Worm (Caenorhabditis elegans) whole organism, L1 larva: ENCODE results near the gene glb-16.
A peak's percentile ranks its signal among the peaks of the same experiment; 100 is the strongest.

ENCODE experiments used
- C34B4.2 ChIP-seq: sonication (generic microtip); optimal IDR thresholded peaks from 2 replicates; lab custom pipeline; 2017; ENCODE audit warnings: mild to moderate bottlenecking, missing genetic modification characterization, missing compliant biosample characterization
- F16B12.6 ChIP-seq: fragments of 150-350 bp; optimal IDR thresholded peaks from 2 replicates; lab custom pipeline; 2014; ENCODE audit warnings: missing biosample characterization, missing genetic modification characterization
- ama-1 ChIP-seq: fragments of 150-350 bp; optimal IDR thresholded peaks from 2 replicates; lab custom pipeline; 2014
- egl-27 ChIP-seq, 2 experiments: fragments of 150-350 bp in 1 of 2; sonication (generic microtip); optimal IDR thresholded peaks; 3 replicates each; lab custom pipeline; 2017 to 2018; ENCODE audit warnings: missing biosample characterization in 2 of 2, missing genetic modification characterization in 2 of 2, missing genetic modification reagents in 2 of 2
- elt-3 ChIP-seq, 6 experiments: fragments of 150-350 bp in 1 of 6; sonication (generic microtip); optimal IDR thresholded peaks; 2 replicates each; lab custom pipeline; 2017 to 2018; ENCODE audit warnings: missing biosample characterization in 6 of 6, missing genetic modification characterization in 6 of 6, inconsistent platforms in 1 of 6
- ets-5 ChIP-seq: fragments of 200-800 bp; sonication (Bioruptor generic); IDR thresholded peaks from 2 replicates; pipeline ENCODE4 v1.3.6; 2022; ENCODE audit warnings: missing genetic modification characterization, missing compliant biosample characterization
- hpl-2 ChIP-seq: fragments of 150-350 bp; optimal IDR thresholded peaks from 2 replicates; lab custom pipeline; 2014; ENCODE audit warnings: missing biosample characterization, missing genetic modification reagents, missing genetic modification characterization
- nhr-76 ChIP-seq: sonication (generic microtip); optimal IDR thresholded peaks from 2 replicates; lab custom pipeline; 2017; ENCODE audit warnings: missing biosample characterization, missing genetic modification characterization
- nhr-84 ChIP-seq: sonication (generic microtip); optimal IDR thresholded peaks from 2 replicates; lab custom pipeline; 2017; ENCODE audit warnings: missing biosample characterization, missing genetic modification characterization
- pqm-1 ChIP-seq: sonication (generic microtip); optimal IDR thresholded peaks from 3 replicates; lab custom pipeline; 2017; ENCODE audit warnings: missing biosample characterization, missing genetic modification characterization
- sox-4 ChIP-seq: sonication (generic microtip); optimal IDR thresholded peaks from 2 replicates; lab custom pipeline; 2016; ENCODE audit warnings: missing genetic modification characterization, missing compliant biosample characterization
- sptf-1 ChIP-seq: fragments of 150-350 bp; optimal IDR thresholded peaks from 2 replicates; lab custom pipeline; 2014; ENCODE audit warnings: missing biosample characterization, missing genetic modification characterization
- tbx-2 ChIP-seq: sonication (generic microtip); optimal IDR thresholded peaks from 2 replicates; lab custom pipeline; 2016; ENCODE audit warnings: missing genetic modification characterization, missing compliant biosample characterization
- vab-15 ChIP-seq: sonication (generic microtip); optimal IDR thresholded peaks from 2 replicates; lab custom pipeline; 2017; ENCODE audit warnings: missing genotype, mild to moderate bottlenecking, missing genetic modification characterization, missing compliant biosample characterization

- TF ChIP-seq C34B4.2 (tag; lab: Kevin White, UChicago) (no peak), sptf-1 (no peak), tbx-2 (tag; lab: Kevin White, UChicago) (no peak), sox-4 (tag; lab: Kevin White, UChicago) (no peak), nhr-84 (tag; lab: Kevin White, UChicago) (no peak), nhr-76 (tag; lab: Kevin White, UChicago) (no peak), pqm-1 (tag; lab: Kevin White, UChicago) (no peak), ets-5 (no peak), F16B12.6 (tag; lab: Kevin White, UChicago) (no peak), vab-15 (tag; lab: Kevin White, UChicago) (no peak), hpl-2 (GFP tag; lab: Kevin White, UChicago) (no peak), ama-1 (no peak), egl-27 (tag; optimal IDR thresholded peaks at IDR 0.05; lab: Kevin White, UChicago) (no peak), elt-3 (tag; optimal IDR thresholded peaks at IDR 0.05; lab: Kevin White, UChicago) (peak in 1 of 6 experiments; percentile 51)
These were observed 10.5 kb upstream of the glb-16 start for ce11 chrX:7550452-7550851.
